Worm (Caenorhabditis elegans) whole organism, L4/young adult: ENCODE measurements around the gene C49C3.8.

ENCODE experiments used
- W03F9.2 ChIP-seq: fragments of 150-350 bp; optimal IDR thresholded peaks from 2 replicates; lab custom pipeline; 2014; ENCODE audit warnings: missing biosample characterization, missing genetic modification characterization
- dao-5 ChIP-seq: sonication (generic microtip); optimal IDR thresholded peaks from 2 replicates; lab custom pipeline; 2016; ENCODE audit warnings: missing genotype, missing genetic modification characterization, moderate library complexity, missing compliant biosample characterization
- him-1 ChIP-seq: sonication (generic microtip); optimal IDR thresholded peaks from 2 replicates; lab custom pipeline; 2016; ENCODE audit warnings: missing genotype, missing genetic modification reagents, missing genetic modification characterization, missing compliant biosample characterization

- TF ChIP-seq him-1 (tag; lab: Kevin White, UChicago) (no peak), dao-5 (tag; lab: Kevin White, UChicago) (no peak), W03F9.2 (tag; lab: Kevin White, UChicago) (no peak)
These were observed 41.3 kb upstream of the C49C3.8 start for ce11 chrIV:17293679-17294078.
